Worm (Caenorhabditis elegans): ENCODE results near the gene ZK262.4.

DNA sequence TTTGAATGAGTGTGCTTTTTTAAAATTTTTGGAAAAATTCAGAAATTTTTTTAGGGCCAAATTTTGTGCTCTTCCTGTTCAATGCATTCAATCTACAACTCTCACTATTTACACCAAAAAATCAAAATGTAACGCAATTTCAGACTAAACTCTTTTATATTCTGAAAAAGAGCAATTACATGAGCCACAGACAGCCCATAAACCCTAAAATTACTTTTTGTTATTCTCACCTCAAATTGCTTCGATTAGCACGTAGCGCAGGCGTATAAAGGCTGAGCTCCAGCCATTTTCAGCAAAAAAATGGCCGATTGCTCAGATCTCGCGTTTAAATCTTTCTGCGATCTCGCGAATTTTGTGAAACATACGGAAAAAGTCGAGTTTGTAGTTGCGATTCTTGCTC lies 7.1 kb upstream of the ZK262.4 start, which contains the start of gene srw-82:
- TF ChIP-seq lin-13 (GFP tag; optimal IDR thresholded peaks at IDR 0.05) (no peak), ZK546.5 (tag; optimal IDR thresholded peaks at IDR 0.05) (no peak), unc-39 (tag; optimal IDR thresholded peaks at IDR 0.05) (no peak), ama-1 (optimal IDR thresholded peaks at IDR 0.05) (no peak), ceh-28 (tag; optimal IDR thresholded peaks at IDR 0.05) (no peak), ztf-11 (tag; optimal IDR thresholded peaks at IDR 0.05) (no peak), zag-1 (tag; optimal IDR thresholded peaks at IDR 0.05) (no peak), lin-15B (tag; optimal IDR thresholded peaks at IDR 0.05) (no peak), dve-1 (tag; optimal IDR thresholded peaks at IDR 0.05; ENCODE audit: insufficient read depth) (no peak), fos-1 (tag; optimal IDR thresholded peaks at IDR 0.05) (no peak), aly-2 (tag; optimal IDR thresholded peaks at IDR 0.05) (no peak), aha-1 (tag) (peak; percentile 89), nhr-28 (tag; optimal IDR thresholded peaks at IDR 0.05) (no peak), ceh-32 (tag; optimal IDR thresholded peaks at IDR 0.05; ENCODE audit: poor library complexity) (no peak)

Measured in whole organism, L4 larva.